Comparison of ENCODE assay signal across 2 fruit fly cellular contexts in genomic region chr2L:14743337-14743736, dm6.
TF ChIP-seq lines count a peak whose summit lies in the region.

No protein-coding gene starts in this region.

- no peak for TF ChIP-seq CTCF in whole organism, embryonic (GFP tag; optimal IDR thresholded peaks at IDR 0.05; lab: Kevin White, UChicago)

TF ChIP-seq in whole organism, embryonic, 481 proteins besides CTCF, POLR2A, EP300 and RAD21:
- TF ChIP-seq Dip3 (GFP tag; optimal IDR thresholded peaks at IDR 0.05; lab: Kevin White, UChicago): no peak
- no peak for TF ChIP-seq tio (GFP tag; optimal IDR thresholded peaks at IDR 0.05; lab: Kevin White, UChicago)
- peak; percentile 32 for TF ChIP-seq lilli (GFP tag; optimal IDR thresholded peaks at IDR 0.05; lab: Kevin White, UChicago)
- TF ChIP-seq ewg (GFP tag; optimal IDR thresholded peaks at IDR 0.05; lab: Kevin White, UChicago): no peak
- TF ChIP-seq Aef1 (GFP tag; IDR thresholded peaks at IDR 0.05; lab: Robert Waterston, UW): no peak
- no peak for TF ChIP-seq CG2889 (GFP tag; IDR thresholded peaks at IDR 0.05; lab: Robert Waterston, UW)
- no peak for TF ChIP-seq Dll (GFP tag; IDR thresholded peaks at IDR 0.05; lab: Robert Waterston, UW; ENCODE audit: partially characterized antibody)
- peak; percentile 20 for TF ChIP-seq cad (GFP tag; optimal IDR thresholded peaks at IDR 0.05; lab: Kevin White, UChicago)
- no peak for TF ChIP-seq B-H2 (GFP tag; optimal IDR thresholded peaks at IDR 0.05; lab: Kevin White, UChicago)
- peak; percentile 63 for TF ChIP-seq CG6254 (GFP tag; optimal IDR thresholded peaks at IDR 0.05; lab: Kevin White, UChicago)
- peak; percentile 8 for TF ChIP-seq Ets65A (GFP tag; lab: Kevin White, UChicago)
- TF ChIP-seq Nf-YA (GFP tag; IDR thresholded peaks at IDR 0.05; lab: Robert Waterston, UW): no peak
- no peak for TF ChIP-seq dan (GFP tag; IDR thresholded peaks at IDR 0.05; lab: Robert Waterston, UW)
- TF ChIP-seq Fer3 (tag; optimal IDR thresholded peaks at IDR 0.05; lab: Kevin White, UChicago): no peak
- no peak for TF ChIP-seq CG7963 (GFP tag; IDR thresholded peaks at IDR 0.05; lab: Robert Waterston, UW; ENCODE audit: partially characterized antibody)
- no peak for TF ChIP-seq CG3995 (GFP tag; optimal IDR thresholded peaks at IDR 0.05; lab: Kevin White, UChicago)
- TF ChIP-seq peb (GFP tag; IDR thresholded peaks at IDR 0.05; lab: Robert Waterston, UW): no peak

TF ChIP-seq in whole organism, wandering third instar larva, 38 proteins besides CTCF, POLR2A, EP300 and RAD21:
- TF ChIP-seq Myc (optimal IDR thresholded peaks at IDR 0.05; lab: Kevin White, UChicago) (no peak), Hr83 (GFP tag; optimal IDR thresholded peaks at IDR 0.05; lab: Kevin White, UChicago; ENCODE audit: poor library complexity, severe bottlenecking) (peak; percentile 56), ey (GFP tag; optimal IDR thresholded peaks at IDR 0.05; lab: Kevin White, UChicago) (no peak), OdsH (GFP tag; optimal IDR thresholded peaks at IDR 0.05; lab: Kevin White, UChicago) (no peak), dl (GFP tag; optimal IDR thresholded peaks at IDR 0.05; lab: Kevin White, UChicago; ENCODE audit: insufficient read depth in 1 of 2, partially characterized antibody in 2 of 2) (no peak), N (GFP tag; optimal IDR thresholded peaks at IDR 0.05; lab: Kevin White, UChicago) (no peak)
TF ChIP-seq in whole organism, wandering third instar larva: peak in this region for 1.
